ENCODE assay signal across 1 fruit fly cellular context in genomic region chr3R:31736776-31737175, dm6.
A peak's percentile ranks its signal among the peaks of the same experiment; 100 is the strongest.
TF ChIP-seq lines count a peak whose summit lies in the region.

TSS of gene CstF50 (minus strand) at chr3R:31736963.
TSS of gene CG11563 (plus strand) at chr3R:31737035.

TF ChIP-seq in whole organism, embryonic, 481 proteins besides CTCF, POLR2A, EP300 and RAD21 (continued from another document):
- TF ChIP-seq cato (GFP tag; optimal IDR thresholded peaks at IDR 0.05; lab: Kevin White, UChicago; ENCODE audit: borderline replicate concordance) (no peak), hbn (GFP tag; IDR thresholded peaks at IDR 0.05; lab: Robert Waterston, UW; ENCODE audit: partially characterized antibody) (0 out of 2 replicates have a peak, but pooled peaks have one; percentile 33), CG8924 (tag; optimal IDR thresholded peaks at IDR 0.05; lab: Kevin White, UChicago) (no peak), CG3847 (GFP tag; IDR thresholded peaks at IDR 0.05; lab: Robert Waterston, UW) (no peak), Mes4 (GFP tag; optimal IDR thresholded peaks at IDR 0.05; lab: Kevin White, UChicago) (no peak), BtbVII (GFP tag; optimal IDR thresholded peaks at IDR 0.05; lab: Kevin White, UChicago) (no peak), CG15011 (GFP tag; optimal IDR thresholded peaks at IDR 0.05; lab: Kevin White, UChicago) (no peak), zen (tag; optimal IDR thresholded peaks at IDR 0.05; lab: Kevin White, UChicago) (peak; percentile 15), aop (GFP tag; IDR thresholded peaks at IDR 0.05; lab: Robert Waterston, UW) (no peak), ttk (GFP tag; IDR thresholded peaks at IDR 0.05; lab: Robert Waterston, UW) (no peak), CG31441 (GFP tag; IDR thresholded peaks at IDR 0.05; lab: Robert Waterston, UW) (no peak), CG33213 (GFP tag; optimal IDR thresholded peaks at IDR 0.05; lab: Kevin White, UChicago) (no peak), hkb (optimal IDR thresholded peaks at IDR 0.05; lab: Kevin White, UChicago) (no peak), hkb (GFP tag; IDR thresholded peaks at IDR 0.05; lab: Robert Waterston, UW) (no peak), scrt (GFP tag; optimal IDR thresholded peaks at IDR 0.05; lab: Kevin White, UChicago) (no peak), NK7.1 (GFP tag; optimal IDR thresholded peaks at IDR 0.05; lab: Kevin White, UChicago) (no peak), CG6765 (GFP tag; optimal IDR thresholded peaks at IDR 0.05; lab: Kevin White, UChicago) (no peak), al (GFP tag; IDR thresholded peaks at IDR 0.05; lab: Robert Waterston, UW) (no peak), Scr (GFP tag; IDR thresholded peaks at IDR 0.05; lab: Robert Waterston, UW; ENCODE audit: partially characterized antibody) (peak; percentile 46), CG12236 (GFP tag; optimal IDR thresholded peaks at IDR 0.05; lab: Kevin White, UChicago) (no peak), CG10565 (GFP tag; optimal IDR thresholded peaks at IDR 0.05; lab: Kevin White, UChicago) (no peak), CG11560 (tag; IDR thresholded peaks at IDR 0.05; lab: Robert Waterston, UW) (no peak), CG2202 (tag; optimal IDR thresholded peaks at IDR 0.05; lab: Kevin White, UChicago) (no peak), ara (GFP tag; IDR thresholded peaks at IDR 0.05; lab: Robert Waterston, UW) (no peak), CG4328 (GFP tag; optimal IDR thresholded peaks at IDR 0.05; lab: Kevin White, UChicago) (no peak)
